Worm (Caenorhabditis elegans) whole organism, late embryonic: ENCODE results near the gene F44B9.9.

Experiments used
- T23F11.4 ChIP-seq: fragments of 200-800 bp; sonication (Bioruptor generic); optimal IDR thresholded peaks from 2 replicates; lab custom pipeline; 2018; ENCODE audit warnings: mild to moderate bottlenecking, missing genetic modification characterization, missing compliant biosample characterization
- ama-1 ChIP-seq: fragments of 150-350 bp; optimal IDR thresholded peaks from 2 replicates; lab custom pipeline; 2014
- ceh-2 ChIP-seq: sonication (generic microtip); optimal IDR thresholded peaks from 2 replicates; lab custom pipeline; 2016; ENCODE audit warnings: missing genotype, missing genetic modification characterization, missing compliant biosample characterization
- ceh-22 ChIP-seq: sonication (generic microtip); optimal IDR thresholded peaks from 2 replicates; lab custom pipeline; 2017; ENCODE audit warnings: missing biosample characterization, missing genetic modification characterization
- ceh-24 ChIP-seq: sonication (generic microtip); optimal IDR thresholded peaks from 2 replicates; lab custom pipeline; 2016; ENCODE audit warnings: mild to moderate bottlenecking, missing genetic modification characterization, missing compliant biosample characterization
- ceh-30 ChIP-seq: fragments of 150-350 bp; optimal IDR thresholded peaks from 2 replicates; lab custom pipeline; 2014; ENCODE audit warnings: missing biosample characterization, missing genetic modification characterization
- ceh-31 ChIP-seq: sonication (generic microtip); optimal IDR thresholded peaks from 2 replicates; lab custom pipeline; 2016; ENCODE audit warnings: missing genetic modification characterization, missing compliant biosample characterization
- ceh-34 ChIP-seq: sonication (generic microtip); optimal IDR thresholded peaks from 2 replicates; lab custom pipeline; 2016; ENCODE audit warnings: mild to moderate bottlenecking, missing genetic modification characterization, missing compliant biosample characterization
- ceh-45 ChIP-seq: fragments of 200-800 bp; sonication (Bioruptor generic); IDR thresholded peaks from 2 replicates; pipeline ENCODE4 v1.3.6; 2022; ENCODE audit warnings: missing genetic modification reagents, missing genetic modification characterization, missing compliant biosample characterization
- ceh-6 ChIP-seq: fragments of 200-800 bp; sonication (Bioruptor generic); optimal IDR thresholded peaks from 2 replicates; lab custom pipeline; 2018; ENCODE audit warnings: mild to moderate bottlenecking, missing genetic modification characterization, missing compliant biosample characterization
- dve-1 ChIP-seq: sonication (generic microtip); optimal IDR thresholded peaks from 2 replicates; lab custom pipeline; 2017; ENCODE audit warnings: antibody characterized with exemption, mild to moderate bottlenecking, missing genetic modification characterization, missing compliant biosample characterization
- ets-4 ChIP-seq: sonication (generic microtip); optimal IDR thresholded peaks from 2 replicates; lab custom pipeline; 2016; ENCODE audit warnings: missing genetic modification characterization, missing compliant biosample characterization
- fkh-10 ChIP-seq: fragments of 150-350 bp; optimal IDR thresholded peaks from 2 replicates; lab custom pipeline; 2014; ENCODE audit warnings: missing biosample characterization, missing genetic modification reagents, missing genetic modification characterization
- hlh-13 ChIP-seq: fragments of 200-800 bp; sonication (Bioruptor generic); optimal IDR thresholded peaks from 2 replicates; lab custom pipeline; 2018; ENCODE audit warnings: mild to moderate bottlenecking, missing genetic modification characterization, missing compliant biosample characterization
- hlh-15 ChIP-seq: sonication (generic microtip); optimal IDR thresholded peaks from 2 replicates; lab custom pipeline; 2016; ENCODE audit warnings: missing genetic modification characterization, missing compliant biosample characterization
- hlh-30 ChIP-seq: sonication (generic microtip); optimal IDR thresholded peaks from 2 replicates; lab custom pipeline; 2017; ENCODE audit warnings: antibody characterized with exemption, missing genetic modification characterization, missing compliant biosample characterization; ENCODE audit not compliant: insufficient read depth
- lim-6 ChIP-seq: sonication (generic microtip); optimal IDR thresholded peaks from 2 replicates; lab custom pipeline; 2016; ENCODE audit warnings: missing genetic modification characterization, missing compliant biosample characterization
- lin-11 ChIP-seq: fragments of 200-800 bp; sonication (Bioruptor generic); optimal IDR thresholded peaks from 2 replicates; lab custom pipeline; 2018; ENCODE audit warnings: mild to moderate bottlenecking, missing genetic modification characterization, missing compliant biosample characterization
- nfya-1 ChIP-seq: sonication (generic microtip); optimal IDR thresholded peaks from 2 replicates; lab custom pipeline; 2017; ENCODE audit warnings: missing genetic modification characterization, mild to moderate bottlenecking, missing compliant biosample characterization, antibody characterized with exemption, moderate library complexity
- nhr-232 ChIP-seq: sonication (generic microtip); optimal IDR thresholded peaks from 2 replicates; lab custom pipeline; 2016; ENCODE audit warnings: missing genetic modification characterization, missing compliant biosample characterization
- npax-4 ChIP-seq: sonication (generic microtip); optimal IDR thresholded peaks from 2 replicates; lab custom pipeline; 2016; ENCODE audit warnings: missing genetic modification characterization, missing compliant biosample characterization
- odd-2 ChIP-seq: sonication (generic microtip); optimal IDR thresholded peaks from 2 replicates; lab custom pipeline; 2017; ENCODE audit warnings: antibody characterized with exemption, mild to moderate bottlenecking, missing genetic modification characterization, missing compliant biosample characterization
- pag-3 ChIP-seq: sonication (generic microtip); optimal IDR thresholded peaks from 2 replicates; lab custom pipeline; 2016; ENCODE audit warnings: missing compliant biosample characterization, missing genetic modification characterization, borderline replicate concordance
- pat-9 ChIP-seq: fragments of 200-800 bp; sonication (Bioruptor generic); optimal IDR thresholded peaks from 2 replicates; lab custom pipeline; 2018; ENCODE audit warnings: mild to moderate bottlenecking, missing genetic modification characterization, moderate library complexity, missing compliant biosample characterization
- pax-1 ChIP-seq: fragments of 150-350 bp; optimal IDR thresholded peaks from 2 replicates; lab custom pipeline; 2014; ENCODE audit warnings: missing biosample characterization, missing genetic modification characterization
- pha-2 ChIP-seq: sonication (generic microtip); optimal IDR thresholded peaks from 2 replicates; lab custom pipeline; 2017; ENCODE audit warnings: mild to moderate bottlenecking, missing genetic modification characterization, missing compliant biosample characterization
- pha-4 ChIP-seq: fragments of 150-350 bp; optimal IDR thresholded peaks from 2 replicates; lab custom pipeline; 2018; ENCODE audit warnings: missing biosample characterization, missing genetic modification reagents, missing genetic modification characterization
- pros-1 ChIP-seq: fragments of 150-350 bp; optimal IDR thresholded peaks from 2 replicates; lab custom pipeline; 2014; ENCODE audit warnings: missing biosample characterization, missing genetic modification reagents, missing genetic modification characterization
- ref-2 ChIP-seq: sonication (generic microtip); optimal IDR thresholded peaks from 2 replicates; lab custom pipeline; 2016; ENCODE audit warnings: missing genetic modification characterization, missing compliant biosample characterization
- sox-2 ChIP-seq: fragments of 200-800 bp; sonication (Bioruptor generic); IDR thresholded peaks from 2 replicates; pipeline ENCODE4 v1.3.6; 2022; ENCODE audit warnings: missing genetic modification reagents, missing genetic modification characterization, missing compliant biosample characterization
- syd-9 ChIP-seq: sonication (generic microtip); optimal IDR thresholded peaks from 2 replicates; lab custom pipeline; 2016; ENCODE audit warnings: mild to moderate bottlenecking, missing genetic modification characterization, moderate library complexity, missing compliant biosample characterization
- tbx-7 ChIP-seq: sonication (generic microtip); optimal IDR thresholded peaks from 2 replicates; lab custom pipeline; 2016; ENCODE audit warnings: missing genotype, missing genetic modification characterization, missing compliant biosample characterization
- unc-42 ChIP-seq: sonication (generic microtip); optimal IDR thresholded peaks from 2 replicates; lab custom pipeline; 2016; ENCODE audit warnings: missing genotype, missing genetic modification characterization, missing compliant biosample characterization
- ztf-16 ChIP-seq: sonication (generic microtip); optimal IDR thresholded peaks from 2 replicates; lab custom pipeline; 2017; ENCODE audit warnings: missing genetic modification characterization, missing compliant biosample characterization

The F44B9.9 gene

DNA sequence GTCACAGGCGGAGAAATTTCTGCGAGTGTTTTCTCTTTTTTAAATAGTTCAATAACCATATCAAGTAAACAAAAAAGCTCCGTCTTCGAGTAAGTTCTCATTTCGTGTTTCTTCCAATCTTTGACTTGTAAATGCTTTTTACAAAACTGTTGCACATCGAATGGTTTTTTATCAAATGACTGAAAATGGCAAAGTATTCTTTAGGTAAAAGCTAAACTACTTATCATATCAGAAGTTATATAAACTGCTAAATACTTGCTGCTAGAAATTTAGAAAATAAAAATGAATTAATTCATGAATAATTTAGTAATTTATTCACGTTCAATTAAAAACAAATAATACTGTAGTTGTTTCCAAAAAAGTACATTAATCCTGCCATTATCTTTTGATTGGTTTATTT, at the start of gene F44B9.9:
Gene F44B9.9 (minus strand): TSS at position 101 of the 400 bp plus-strand sequence.
- no peak for TF ChIP-seq ceh-34
- TF ChIP-seq npax-4 (tag; lab: Kevin White, UChicago): no peak
- no peak for TF ChIP-seq ceh-22
- TF ChIP-seq hlh-30: no peak
- TF ChIP-seq ceh-24: no peak
- no peak for TF ChIP-seq ceh-45 (GFP tag; lab: Robert Waterston, UW)

DNA sequence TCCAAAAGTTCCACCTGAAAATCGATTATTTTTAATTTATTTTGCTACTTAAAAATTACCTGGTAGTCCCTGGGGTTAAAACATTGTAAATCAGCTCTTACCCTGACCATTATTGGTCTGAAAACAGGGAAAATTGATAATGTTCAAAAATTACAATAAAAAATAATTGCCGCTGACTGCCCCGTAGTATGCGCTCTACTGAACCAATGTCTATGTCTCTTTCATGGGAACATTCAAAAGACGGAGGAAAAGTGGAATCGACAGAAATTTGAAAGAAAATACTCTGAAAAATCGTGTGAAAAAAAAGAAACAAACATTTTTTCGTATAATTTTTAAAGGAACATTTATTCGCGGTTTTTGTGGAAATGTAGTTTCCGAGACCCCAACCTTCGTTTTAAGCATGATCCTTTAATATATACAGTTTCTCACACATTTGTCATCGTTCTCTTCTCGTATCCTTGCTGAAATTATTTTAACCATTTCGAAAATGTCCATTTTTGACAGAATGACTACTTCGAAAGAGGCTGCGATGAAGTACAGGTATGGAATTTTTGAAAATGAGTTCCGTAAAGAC, 49.4 kb upstream of the F44B9.9 start, which contains the start of the genes dcr-1 and apc-2:
Gene dcr-1 (minus strand): TSS at position 117 of the 574 bp plus-strand sequence.
Gene apc-2 (plus strand): TSS at position 465 of the 574 bp plus-strand sequence.
- TF ChIP-seq hlh-13 (GFP tag; lab: Kevin White, UChicago) (no peak), hlh-30 (no peak), unc-42 (tag; lab: Kevin White, UChicago) (no peak), hlh-15 (no peak), pat-9 (tag; lab: Kevin White, UChicago) (no peak), T23F11.4 (GFP tag; lab: Kevin White, UChicago) (no peak), ref-2 (no peak), ztf-16 (tag; lab: Kevin White, UChicago) (no peak), sox-2 (GFP tag; lab: Robert Waterston, UW) (no peak), ceh-30 (tag; lab: Kevin White, UChicago) (no peak), syd-9 (no peak), pag-3 (tag; lab: Kevin White, UChicago) (no peak), npax-4 (tag; lab: Kevin White, UChicago) (no peak), ceh-24 (no peak), odd-2 (no peak), pha-2 (no peak)
- TF ChIP-seq, all 69 proteins: peak for 0

DNA sequence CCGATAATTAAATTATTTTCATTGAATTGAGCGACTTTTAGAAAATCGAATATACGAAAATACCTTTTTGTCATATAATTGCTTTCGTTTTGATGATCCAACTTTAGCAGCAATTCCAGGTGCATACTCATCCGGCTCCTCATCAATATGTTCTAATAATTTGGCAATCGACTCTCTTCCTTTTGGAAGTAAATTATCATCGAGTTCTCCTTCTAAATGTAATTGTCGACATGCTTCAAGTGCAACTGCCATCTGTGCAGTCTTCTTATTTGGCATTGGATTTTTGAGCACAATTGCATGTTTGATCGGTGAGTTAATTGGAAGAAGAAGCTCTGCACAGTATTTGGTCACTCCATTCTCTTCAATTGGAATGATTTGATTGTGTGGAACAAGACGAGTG, 46.3 kb upstream of the F44B9.9 start:
- no peak for TF ChIP-seq sox-2 (GFP tag; lab: Robert Waterston, UW)
- no peak for TF ChIP-seq pax-1
- TF ChIP-seq nfya-1 (tag; lab: Kevin White, UChicago): no peak

DNA sequence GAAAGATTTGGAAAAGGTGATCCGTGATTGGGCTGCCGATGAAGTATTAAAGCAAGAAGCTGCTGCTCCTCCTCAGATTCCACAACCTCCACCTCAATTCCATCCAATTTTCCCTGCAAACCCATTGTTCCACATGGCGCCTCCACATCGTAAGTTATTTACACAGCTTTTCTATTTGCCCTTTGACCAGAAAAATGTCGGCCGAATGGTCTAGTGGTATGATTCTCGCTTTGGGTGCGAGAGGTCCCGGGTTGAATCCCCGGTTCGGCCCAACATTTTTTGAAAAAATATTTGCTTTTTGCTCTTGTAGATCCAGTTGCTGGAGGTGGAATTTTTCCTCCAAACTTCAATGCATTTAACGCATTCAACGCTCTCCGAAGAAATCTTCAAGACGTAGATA, 38.3 kb upstream of the F44B9.9 start:
- TF ChIP-seq pros-1 (tag; lab: Kevin White, UChicago): peak; percentile 72
- peak; percentile 32 for TF ChIP-seq ceh-6 (GFP tag; lab: Kevin White, UChicago)
- no peak for TF ChIP-seq fkh-10 (GFP tag; lab: Kevin White, UChicago)

DNA sequence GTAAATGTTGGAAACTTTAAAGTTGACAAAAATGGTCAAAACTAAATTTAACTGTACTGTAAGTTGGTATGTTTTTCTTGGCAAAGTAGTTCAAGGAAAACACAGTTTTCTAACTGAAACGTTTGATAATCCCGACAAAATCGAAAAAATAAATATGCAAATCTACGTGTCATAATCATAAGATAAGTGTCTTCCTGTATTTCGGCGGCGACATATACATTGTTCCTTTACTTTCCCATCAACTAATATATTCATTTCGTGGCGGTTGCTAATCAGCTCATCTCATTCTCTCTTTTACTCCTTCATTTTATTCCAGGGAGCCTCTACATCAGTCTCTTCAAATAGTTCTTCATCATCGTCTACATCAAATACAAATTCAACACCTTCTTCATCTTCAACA, 36.9 kb upstream of the F44B9.9 start:
- TF ChIP-seq ama-1 (lab: Kevin White, UChicago) (no peak), pat-9 (tag; lab: Kevin White, UChicago) (no peak), ceh-34 (no peak), tbx-7 (no peak), pha-4 (tag; lab: Kevin White, UChicago) (no peak), lim-6 (tag; lab: Kevin White, UChicago) (no peak), ceh-31 (tag; lab: Kevin White, UChicago) (no peak), dve-1 (no peak), syd-9 (no peak), nhr-232 (tag; lab: Kevin White, UChicago) (no peak), ets-4 (tag; lab: Kevin White, UChicago) (no peak), ceh-22 (no peak), pros-1 (tag; lab: Kevin White, UChicago) (no peak), ref-2 (no peak), lin-11 (tag; lab: Kevin White, UChicago) (no peak), ceh-2 (tag; lab: Kevin White, UChicago) (no peak)
